Fruit fly (Drosophila melanogaster): ENCODE measurements around the gene CG17237.

dm6 chr2L:2265221-2265620 is 24.0 kb downstream of the CG17237 start, which contains the start of gene CG34049:
- TF ChIP-seq EcR (GFP tag; optimal IDR thresholded peaks at IDR 0.05) (no peak), psq (optimal IDR thresholded peaks at IDR 0.05) (no peak)

Data from whole organism.